Fruit fly (Drosophila melanogaster) whole organism, prepupa: ENCODE measurements around the gene CG14383.

ENCODE experiments used
- Blimp-1 ChIP-seq: fragments of 200-800 bp; sonication (Bioruptor generic); optimal IDR thresholded peaks from 3 replicates; lab custom pipeline; 2017; ENCODE audit warnings: missing biosample characterization, missing genetic modification characterization, mild to moderate bottlenecking, moderate library complexity, missing genetic modification reagents
- CG10631 ChIP-seq: fragments of 200-800 bp; sonication (Bioruptor generic); optimal IDR thresholded peaks from 2 replicates; lab custom pipeline; 2016; ENCODE audit warnings: missing biosample characterization, missing genetic modification characterization
- CG10669 ChIP-seq: fragments of 200-800 bp; sonication (Bioruptor generic); optimal IDR thresholded peaks from 3 replicates; lab custom pipeline; 2018; ENCODE audit warnings: missing biosample characterization, mild to moderate bottlenecking, missing genetic modification characterization, moderate library complexity
- CG11294 ChIP-seq: fragments of 200-800 bp; sonication (Bioruptor generic); IDR thresholded peaks from 2 replicates; pipeline ENCODE4 v1.3.6; 2022; ENCODE audit warnings: missing biosample characterization, missing genetic modification characterization
- CG11762 ChIP-seq: fragments of 200-800 bp; sonication (Bioruptor generic); optimal IDR thresholded peaks from 3 replicates; lab custom pipeline; 2016; ENCODE audit warnings: missing biosample characterization, missing genetic modification characterization; ENCODE audit not compliant: insufficient read depth
- CG15336 ChIP-seq: fragments of 200-800 bp; sonication (Bioruptor generic); IDR thresholded peaks from 2 replicates; pipeline ENCODE4 v1.3.6; 2022; ENCODE audit warnings: missing biosample characterization, missing genetic modification characterization
- CG1621 ChIP-seq: fragments of 200-800 bp; sonication (Bioruptor generic); optimal IDR thresholded peaks from 3 replicates; lab custom pipeline; 2018; ENCODE audit warnings: missing biosample characterization, mild to moderate bottlenecking, missing genetic modification characterization
- CG16779 ChIP-seq: fragments of 200-800 bp; sonication (Bioruptor generic); optimal IDR thresholded peaks from 3 replicates; lab custom pipeline; 2017; ENCODE audit warnings: missing biosample characterization, mild to moderate bottlenecking, missing genetic modification characterization
- CG31627 ChIP-seq: fragments of 200-800 bp; sonication (Bioruptor generic); optimal IDR thresholded peaks from 3 replicates; lab custom pipeline; 2016; ENCODE audit warnings: missing biosample characterization, missing genetic modification characterization
- CG32006 ChIP-seq: fragments of 200-800 bp; sonication (Bioruptor generic); optimal IDR thresholded peaks from 3 replicates; lab custom pipeline; 2017; ENCODE audit warnings: missing biosample characterization, mild to moderate bottlenecking, missing genetic modification characterization
- CG34406 ChIP-seq: fragments of 200-800 bp; sonication (Bioruptor generic); optimal IDR thresholded peaks from 3 replicates; lab custom pipeline; 2016; ENCODE audit warnings: missing biosample characterization, missing genetic modification characterization
- CG3919 ChIP-seq: fragments of 200-800 bp; sonication (Bioruptor generic); optimal IDR thresholded peaks from 3 replicates; lab custom pipeline; 2016; ENCODE audit warnings: missing biosample characterization, missing genetic modification characterization
- CG4318 ChIP-seq: fragments of 200-800 bp; sonication (Bioruptor generic); optimal IDR thresholded peaks from 3 replicates; lab custom pipeline; 2017; ENCODE audit warnings: missing biosample characterization, mild to moderate bottlenecking, missing genetic modification characterization
- CG6163 ChIP-seq: fragments of 200-800 bp; sonication (Bioruptor generic); IDR thresholded peaks from 3 replicates; pipeline ENCODE4 v1.3.6; 2022; ENCODE audit warnings: missing biosample characterization, missing genetic modification characterization
- CG6854 ChIP-seq: fragments of 200-800 bp; sonication (Bioruptor generic); optimal IDR thresholded peaks from 2 replicates; lab custom pipeline; 2017; ENCODE audit warnings: missing biosample characterization, mild to moderate bottlenecking, missing genetic modification characterization
- CG7368 ChIP-seq: fragments of 200-800 bp; sonication (Bioruptor generic); optimal IDR thresholded peaks from 3 replicates; lab custom pipeline; 2016; ENCODE audit warnings: missing biosample characterization, missing genetic modification characterization
- CG8119 ChIP-seq: fragments of 200-800 bp; sonication (Bioruptor generic); IDR thresholded peaks from 3 replicates; pipeline ENCODE4 v1.3.6; 2022; ENCODE audit warnings: missing biosample characterization, missing genetic modification characterization
- CG8319 ChIP-seq: fragments of 200-800 bp; sonication (Bioruptor generic); optimal IDR thresholded peaks from 3 replicates; lab custom pipeline; 2016; ENCODE audit warnings: missing biosample characterization, missing genetic modification characterization
- CG8632 ChIP-seq: fragments of 200-800 bp; sonication (Bioruptor generic); optimal IDR thresholded peaks from 3 replicates; lab custom pipeline; 2016; ENCODE audit warnings: missing biosample characterization, missing genetic modification characterization
- CG9139 ChIP-seq: fragments of 200-800 bp; sonication (Bioruptor generic); optimal IDR thresholded peaks from 3 replicates; lab custom pipeline; 2017; ENCODE audit warnings: missing biosample characterization, mild to moderate bottlenecking, missing genetic modification characterization
- Eip75B ChIP-seq: fragments of 200-800 bp; sonication (Bioruptor generic); optimal IDR thresholded peaks from 3 replicates; lab custom pipeline; 2016; ENCODE audit warnings: missing biosample characterization, missing genetic modification characterization
- Eip78C ChIP-seq: fragments of 200-800 bp; sonication (Bioruptor generic); peaks from one replicate; lab custom pipeline; 2016; ENCODE audit warnings: missing biosample characterization, missing genetic modification characterization
- Eip93F ChIP-seq: fragments of 200-800 bp; sonication (Bioruptor generic); optimal IDR thresholded peaks from 2 replicates; lab custom pipeline; 2016; ENCODE audit warnings: missing biosample characterization, mild to moderate bottlenecking, missing genetic modification characterization
- Ets21C ChIP-seq: fragments of 200-800 bp; sonication (Bioruptor generic); optimal IDR thresholded peaks from 3 replicates; lab custom pipeline; 2016; ENCODE audit warnings: missing biosample characterization, missing genetic modification characterization
- Ets96B ChIP-seq: fragments of 200-800 bp; optimal IDR thresholded peaks from 2 replicates; lab custom pipeline; 2019; ENCODE audit warnings: missing biosample characterization, mild to moderate bottlenecking, missing genetic modification characterization, moderate library complexity
- Gug ChIP-seq: fragments of 200-800 bp; sonication (Bioruptor generic); IDR thresholded peaks from 2 replicates; pipeline ENCODE4 v1.3.6; 2022; ENCODE audit warnings: missing biosample characterization, missing genetic modification characterization
- Hr38 ChIP-seq: sonication (Bioruptor generic); optimal IDR thresholded peaks from 2 replicates; lab custom pipeline; 2016; ENCODE audit warnings: missing biosample characterization, missing genetic modification characterization
- Hr39 ChIP-seq: fragments of 200-800 bp; sonication (Bioruptor generic); optimal IDR thresholded peaks from 2 replicates; lab custom pipeline; 2016; ENCODE audit warnings: missing biosample characterization, missing genetic modification characterization
- Hr4 ChIP-seq: fragments of 200-800 bp; sonication (Bioruptor generic); optimal IDR thresholded peaks from 3 replicates; lab custom pipeline; 2016; ENCODE audit warnings: missing biosample characterization, missing genetic modification characterization
- Sox102F ChIP-seq: fragments of 200-800 bp; sonication (Bioruptor generic); optimal IDR thresholded peaks from 2 replicates; lab custom pipeline; 2016; ENCODE audit warnings: missing biosample characterization, mild to moderate bottlenecking, missing genetic modification characterization
- Sox14 ChIP-seq: fragments of 200-800 bp; sonication (Bioruptor generic); optimal IDR thresholded peaks from 3 replicates; lab custom pipeline; 2016; ENCODE audit warnings: missing biosample characterization, missing genetic modification characterization
- achi ChIP-seq: fragments of 200-800 bp; sonication (Bioruptor generic); optimal IDR thresholded peaks from 3 replicates; lab custom pipeline; 2016; ENCODE audit warnings: missing biosample characterization, missing genetic modification characterization
- acj6 ChIP-seq: fragments of 200-800 bp; sonication (Bioruptor generic); optimal IDR thresholded peaks from 3 replicates; lab custom pipeline; 2016; ENCODE audit warnings: missing biosample characterization, missing genetic modification characterization
- cyc ChIP-seq: fragments of 200-800 bp; sonication (Bioruptor generic); optimal IDR thresholded peaks from 3 replicates; lab custom pipeline; 2016; ENCODE audit warnings: missing biosample characterization, missing genetic modification characterization
- dac ChIP-seq: fragments of 200-800 bp; sonication (Bioruptor generic); optimal IDR thresholded peaks from 2 replicates; lab custom pipeline; 2017; ENCODE audit warnings: missing biosample characterization, mild to moderate bottlenecking, missing genetic modification characterization
- dsx ChIP-seq: fragments of 200-800 bp; optimal IDR thresholded peaks from 3 replicates; lab custom pipeline; 2019; ENCODE audit warnings: missing biosample characterization, mild to moderate bottlenecking, missing genetic modification characterization, moderate library complexity; ENCODE audit not compliant: poor library complexity, severe bottlenecking
- eg ChIP-seq: fragments of 200-800 bp; sonication (Bioruptor generic); IDR thresholded peaks from 3 replicates; pipeline ENCODE4 v1.3.6; 2022; ENCODE audit warnings: missing biosample characterization, missing genetic modification characterization
- fd85E ChIP-seq: fragments of 200-800 bp; sonication (Bioruptor generic); optimal IDR thresholded peaks from 3 replicates; lab custom pipeline; 2016; ENCODE audit warnings: missing biosample characterization, missing genetic modification characterization
- fkh ChIP-seq: fragments of 200-800 bp; sonication (Bioruptor generic); optimal IDR thresholded peaks from 3 replicates; lab custom pipeline; 2017; ENCODE audit warnings: missing biosample characterization, mild to moderate bottlenecking, missing genetic modification characterization, moderate library complexity
- lz ChIP-seq: fragments of 200-800 bp; sonication (Bioruptor generic); optimal IDR thresholded peaks from 3 replicates; lab custom pipeline; 2016; ENCODE audit warnings: missing biosample characterization, missing genetic modification characterization
- pdm3 ChIP-seq: fragments of 200-800 bp; sonication (Bioruptor generic); optimal IDR thresholded peaks from 3 replicates; lab custom pipeline; 2016; ENCODE audit warnings: missing biosample characterization, missing genetic modification characterization
- salr ChIP-seq, 2 experiments: fragments of 200-800 bp; sonication (Bioruptor generic); optimal IDR thresholded peaks; 3 replicates each; lab custom pipeline; 2016 to 2018; ENCODE audit warnings: missing biosample characterization in 2 of 2, missing genetic modification characterization in 2 of 2, mild to moderate bottlenecking in 1 of 2
- ss ChIP-seq, 2 experiments: fragments of 200-800 bp; sonication (Bioruptor generic); optimal IDR thresholded peaks; 2 replicates in 1 of 2; 3 replicates in 1 of 2; lab custom pipeline; 2017 to 2018; ENCODE audit warnings: mild to moderate bottlenecking in 2 of 2, missing biosample characterization in 2 of 2, missing genetic modification characterization in 2 of 2, moderate library complexity in 1 of 2
- svp ChIP-seq: fragments of 200-800 bp; sonication (Bioruptor generic); peaks from one replicate; lab custom pipeline; 2016; ENCODE audit warnings: missing biosample characterization, missing genetic modification characterization
- vri ChIP-seq: fragments of 200-800 bp; sonication (Bioruptor generic); optimal IDR thresholded peaks from 3 replicates; lab custom pipeline; 2016; ENCODE audit warnings: missing biosample characterization, mild to moderate bottlenecking, missing genetic modification characterization

CG14383 gene

dm6 chr3R:12982982-12983633 lies 5.2 kb downstream of the CG14383 start:
- TF ChIP-seq pdm3 (GFP tag; lab: Kevin White, UChicago) (no peak), Eip75B (GFP tag; lab: Kevin White, UChicago) (no peak), CG11762 (GFP tag; lab: Kevin White, UChicago) (no peak), acj6 (GFP tag; lab: Kevin White, UChicago) (no peak), CG15336 (GFP tag; lab: Robert Waterston, UW) (peak; percentile 41; the same call in 1 of the 2 replicates), CG8319 (GFP tag; lab: Kevin White, UChicago) (no peak), CG9139 (GFP tag; lab: Kevin White, UChicago) (no peak), CG32006 (GFP tag; lab: Kevin White, UChicago) (no peak), salr (GFP tag; optimal IDR thresholded peaks at IDR 0.05; lab: Kevin White, UChicago) (no peak), Sox14 (GFP tag; lab: Kevin White, UChicago) (no peak), CG10631 (GFP tag; lab: Kevin White, UChicago) (no peak), eg (GFP tag; lab: Robert Waterston, UW) (peak; percentile 55; the same call in 2 of the 3 replicates), Eip93F (GFP tag; lab: Kevin White, UChicago) (no peak), CG16779 (tag; lab: Kevin White, UChicago) (no peak), Sox102F (GFP tag; lab: Kevin White, UChicago) (no peak), Hr39 (GFP tag; lab: Kevin White, UChicago) (no peak), Eip78C (GFP tag; lab: Kevin White, UChicago) (no peak), dac (GFP tag; lab: Kevin White, UChicago) (no peak), achi (GFP tag; lab: Kevin White, UChicago) (no peak), CG34406 (GFP tag; lab: Kevin White, UChicago) (no peak), CG8119 (GFP tag; lab: Robert Waterston, UW) (peak; percentile 13; the same call in 1 of the 3 replicates), lz (GFP tag; lab: Kevin White, UChicago) (no peak), Ets96B (no peak), Ets21C (GFP tag; lab: Kevin White, UChicago) (no peak), Blimp-1 (GFP tag; lab: Kevin White, UChicago) (no peak), Gug (GFP tag; lab: Robert Waterston, UW) (no peak), fd85E (GFP tag; lab: Kevin White, UChicago) (no peak), CG6854 (GFP tag; lab: Kevin White, UChicago) (no peak), CG4318 (GFP tag; lab: Kevin White, UChicago) (no peak), dsx (GFP tag; lab: Kevin White, UChicago) (no peak), Hr4 (no peak), CG8632 (GFP tag; lab: Kevin White, UChicago) (no peak), CG6163 (GFP tag; lab: Robert Waterston, UW) (no peak), cyc (no peak), svp (GFP tag; lab: Kevin White, UChicago) (peak; percentile 36), CG11294 (GFP tag; lab: Robert Waterston, UW) (no peak), CG10669 (GFP tag; lab: Kevin White, UChicago) (no peak), ss (GFP tag; optimal IDR thresholded peaks at IDR 0.05; lab: Kevin White, UChicago) (no peak), CG3919 (GFP tag; lab: Kevin White, UChicago) (no peak), CG1621 (tag; lab: Kevin White, UChicago) (no peak), Hr38 (no peak), fkh (peak; percentile 45), CG31627 (GFP tag; lab: Kevin White, UChicago) (no peak), vri (peak; percentile 36), CG7368 (GFP tag; lab: Kevin White, UChicago) (no peak)
